Fruit fly (Drosophila melanogaster): ENCODE measurements around the gene SNF4Agamma.
A peak's percentile ranks its signal among the peaks of the same experiment; 100 is the strongest.

Gene SNF4Agamma

dm6 chr3R:21199953-21200368 is 59.4 kb downstream of the SNF4Agamma start (continued):
- TF ChIP-seq hbn (GFP tag; IDR thresholded peaks at IDR 0.05; ENCODE audit: partially characterized antibody) (no peak), Aef1 (GFP tag; IDR thresholded peaks at IDR 0.05) (0 out of 3 replicates have a peak, but pooled peaks have one; percentile 12), CG3838 (GFP tag; optimal IDR thresholded peaks at IDR 0.05) (peak; percentile 45), HHEX (GFP tag; optimal IDR thresholded peaks at IDR 0.05) (no peak), nmo (GFP tag; optimal IDR thresholded peaks at IDR 0.05) (peak; percentile 54), pum (GFP tag; optimal IDR thresholded peaks at IDR 0.05) (no peak), Jarid2 (GFP tag; optimal IDR thresholded peaks at IDR 0.05) (no peak), Taf1 (GFP tag; IDR thresholded peaks at IDR 0.05) (no peak), E2f2 (GFP tag; IDR thresholded peaks at IDR 0.05) (peak; percentile 6; the same call in 1 of the 2 replicates), emc (GFP tag; optimal IDR thresholded peaks at IDR 0.05) (no peak), Lim3 (GFP tag; IDR thresholded peaks at IDR 0.05) (no peak), Drgx (GFP tag; IDR thresholded peaks at IDR 0.05) (peak; percentile 58), sens (GFP tag) (peak; percentile 75), row (GFP tag; IDR thresholded peaks at IDR 0.05) (peak; percentile 53), ham (GFP tag; IDR thresholded peaks at IDR 0.05) (no peak), nau (GFP tag; optimal IDR thresholded peaks at IDR 0.05) (no peak), CG30403 (GFP tag; optimal IDR thresholded peaks at IDR 0.05) (peak; percentile 50), CG18764 (GFP tag; optimal IDR thresholded peaks at IDR 0.05) (no peak), bcd (GFP tag; optimal IDR thresholded peaks at IDR 0.05) (no peak), B-H2 (GFP tag; optimal IDR thresholded peaks at IDR 0.05) (no peak), CG12219 (GFP tag; optimal IDR thresholded peaks at IDR 0.05) (no peak), CG10565 (GFP tag; optimal IDR thresholded peaks at IDR 0.05) (no peak), MTF-1 (GFP tag; optimal IDR thresholded peaks at IDR 0.05; ENCODE audit: borderline replicate concordance) (no peak), CG2199 (GFP tag; IDR thresholded peaks at IDR 0.05) (0 out of 3 replicates have a peak, but pooled peaks have one; percentile 62), CG15073 (GFP tag; optimal IDR thresholded peaks at IDR 0.05) (no peak), CG9932 (GFP tag; IDR thresholded peaks at IDR 0.05) (no peak), jumu (GFP tag; optimal IDR thresholded peaks at IDR 0.05) (no peak), repo (GFP tag; optimal IDR thresholded peaks at IDR 0.05) (no peak), Hr39 (optimal IDR thresholded peaks at IDR 0.05) (no peak), CG11398 (GFP tag; optimal IDR thresholded peaks at IDR 0.05) (no peak), ewg (GFP tag; optimal IDR thresholded peaks at IDR 0.05) (peak; percentile 12), Mrtf (GFP tag; IDR thresholded peaks at IDR 0.05) (peak; percentile 17; the same call in 1 of the 3 replicates), mirr (GFP tag; optimal IDR thresholded peaks at IDR 0.05) (no peak), CG5245 (GFP tag; optimal IDR thresholded peaks at IDR 0.05) (no peak), disco-r (GFP tag; optimal IDR thresholded peaks at IDR 0.05) (no peak), wor (GFP tag; IDR thresholded peaks at IDR 0.05) (0 out of 2 replicates have a peak, but pooled peaks have one; percentile 18), jing (GFP tag; optimal IDR thresholded peaks at IDR 0.05) (no peak), NFAT (GFP tag; IDR thresholded peaks at IDR 0.05) (no peak), Kr (GFP tag; optimal IDR thresholded peaks at IDR 0.05) (no peak), CG9727 (GFP tag; optimal IDR thresholded peaks at IDR 0.05) (peak; percentile 6), CG8924 (tag; optimal IDR thresholded peaks at IDR 0.05) (no peak), CrebB (tag; optimal IDR thresholded peaks at IDR 0.05) (no peak), CG17328 (GFP tag; IDR thresholded peaks at IDR 0.05) (peak; percentile 39; the same call in 1 of the 2 replicates), CG12155 (GFP tag; optimal IDR thresholded peaks at IDR 0.05) (no peak), Dip3 (GFP tag; optimal IDR thresholded peaks at IDR 0.05) (no peak), CG1024 (GFP tag; IDR thresholded peaks at IDR 0.05) (no peak), CG3995 (GFP tag; optimal IDR thresholded peaks at IDR 0.05) (no peak), ken (GFP tag; IDR thresholded peaks at IDR 0.05) (peak; percentile 16; the same call in 1 of the 3 replicates), sc (optimal IDR thresholded peaks at IDR 0.05) (no peak), sc (GFP tag; optimal IDR thresholded peaks at IDR 0.05) (peak; percentile 25), gem (tag; optimal IDR thresholded peaks at IDR 0.05) (peak; percentile 56), bab2 (GFP tag; optimal IDR thresholded peaks at IDR 0.05) (peak; percentile 28), dysf (GFP tag; IDR thresholded peaks at IDR 0.05) (0 out of 3 replicates have a peak, but pooled peaks have one; percentile 6)
